Worm (Caenorhabditis elegans) whole organism, L4/young adult: ENCODE results near the gene mai-2.

Experiments
- W03F9.2 ChIP-seq: fragments of 150-350 bp; optimal IDR thresholded peaks from 2 replicates; lab custom pipeline; 2014; ENCODE audit warnings: missing biosample characterization, missing genetic modification characterization
- dao-5 ChIP-seq: sonication (generic microtip); optimal IDR thresholded peaks from 2 replicates; lab custom pipeline; 2016; ENCODE audit warnings: missing genotype, missing genetic modification characterization, moderate library complexity, missing compliant biosample characterization
- him-1 ChIP-seq: sonication (generic microtip); optimal IDR thresholded peaks from 2 replicates; lab custom pipeline; 2016; ENCODE audit warnings: missing genotype, missing genetic modification reagents, missing genetic modification characterization, missing compliant biosample characterization

DNA sequence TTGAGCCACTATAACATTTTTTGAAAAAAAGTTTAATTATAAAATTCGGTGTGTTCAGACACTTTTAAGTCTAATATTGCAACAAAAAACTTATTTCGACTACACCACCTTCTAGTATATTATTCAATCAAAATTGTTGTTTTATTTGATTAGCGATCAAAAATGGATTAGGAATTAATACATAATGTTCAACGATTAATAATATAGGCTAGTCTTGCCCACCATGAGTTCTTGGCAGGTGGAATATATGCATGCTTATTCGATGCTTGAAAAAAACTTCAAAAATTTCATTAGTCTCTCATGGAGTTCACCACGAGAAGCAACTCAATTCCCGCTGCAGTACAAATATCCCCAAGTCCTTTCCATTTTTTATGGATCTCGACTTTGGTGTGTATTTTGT, 50.3 kb downstream of the mai-2 start, which contains the start of gene srz-32:
- TF ChIP-seq him-1 (tag; lab: Kevin White, UChicago) = no peak
- no peak for TF ChIP-seq W03F9.2 (tag; lab: Kevin White, UChicago)
- TF ChIP-seq dao-5 (tag; lab: Kevin White, UChicago) = no peak
